Worm (Caenorhabditis elegans): ENCODE results near the gene ZK809.9.

- TF ChIP-seq hnd-1 (tag; optimal IDR thresholded peaks at IDR 0.05) (no peak), tbx-11 (GFP tag; IDR thresholded peaks at IDR 0.05) (no peak), flt-1 (GFP tag; IDR thresholded peaks at IDR 0.05) (no peak), tbx-37 (GFP tag; conservative IDR thresholded peaks at IDR 0.05) (no peak), ama-1 (optimal IDR thresholded peaks at IDR 0.05) (no peak), hmbx-1 (tag; optimal IDR thresholded peaks at IDR 0.05) (no peak), B0310.2 (tag; optimal IDR thresholded peaks at IDR 0.05) (no peak), hmg-4 (GFP tag; optimal IDR thresholded peaks at IDR 0.05) (no peak)
Measured at ce11 chrIV:11643829-11644228, 21.3 kb upstream of the ZK809.9 start, which contains the start of gene prx-2.
